Worm (Caenorhabditis elegans) whole organism, midembryonic: ENCODE data around the gene ZC132.9.

Experiments
- T22C8.4 ChIP-seq: fragments of 200-800 bp; sonication (Bioruptor generic); IDR thresholded peaks from 2 replicates; pipeline ENCODE4 v1.3.6; 2022; ENCODE audit warnings: missing genetic modification characterization, missing compliant biosample characterization
- flt-1 ChIP-seq: fragments of 200-800 bp; sonication (Bioruptor generic); IDR thresholded peaks from 2 replicates; pipeline ENCODE4 v1.3.6; 2022; ENCODE audit warnings: missing genetic modification characterization, missing compliant biosample characterization

DNA sequence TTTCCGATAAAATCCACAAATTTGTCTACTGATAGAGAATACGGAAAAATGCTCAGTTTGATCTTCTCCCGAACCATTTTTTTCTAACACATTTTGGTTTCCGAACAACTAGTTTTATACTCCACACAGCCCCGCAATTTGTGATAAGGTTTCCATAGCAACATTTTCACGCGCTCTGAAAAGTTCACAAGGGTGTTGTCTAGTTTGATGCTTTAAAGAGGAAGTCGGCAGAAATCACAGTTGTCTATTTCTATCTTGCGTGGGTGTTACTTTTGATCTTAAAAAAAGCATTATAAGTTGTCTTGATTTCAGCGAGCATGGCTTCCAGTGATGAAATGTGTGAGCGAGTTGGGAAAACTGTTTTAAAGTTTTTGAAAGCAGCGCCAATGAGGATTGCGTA, 20.0 kb downstream of the ZC132.9 start, which contains the start of gene ZC132.3:
- TF ChIP-seq flt-1 (GFP tag; lab: Robert Waterston, UW) (no peak), T22C8.4 (GFP tag; lab: Robert Waterston, UW) (no peak)
